Worm (Caenorhabditis elegans) whole organism, young adult: Measurements from ENCODE around the gene D1054.19.

Source experiments
- B0035.1 ChIP-seq: sonication (generic microtip); optimal IDR thresholded peaks from 2 replicates; lab custom pipeline; 2016; ENCODE audit warnings: missing genetic modification characterization, mild to moderate bottlenecking, missing compliant biosample characterization, missing genotype, missing genetic modification reagents
- C06A6.2 ChIP-seq: fragments of 200-800 bp; sonication (Bioruptor generic); conservative IDR thresholded peaks from 2 replicates; pipeline ENCODE4 v1.3.6; 2022; ENCODE audit warnings: missing genetic modification characterization, missing compliant biosample characterization
- C17E4.6 ChIP-seq: fragments of 200-800 bp; sonication (Bioruptor generic); IDR thresholded peaks from 2 replicates; pipeline ENCODE4 v1.3.6; 2022; ENCODE audit warnings: missing genetic modification reagents, missing genetic modification characterization, missing compliant biosample characterization
- F33H1.4 ChIP-seq: fragments of 200-800 bp; sonication (Bioruptor generic); IDR thresholded peaks from 2 replicates; pipeline ENCODE4 v1.3.6; 2022; ENCODE audit warnings: missing genetic modification reagents, missing genetic modification characterization, missing compliant biosample characterization
- T26A5.8 ChIP-seq: sonication (generic microtip); optimal IDR thresholded peaks from 2 replicates; lab custom pipeline; 2016; ENCODE audit warnings: missing genetic modification characterization, missing compliant biosample characterization
- ceh-91 ChIP-seq: fragments of 200-800 bp; sonication (Bioruptor generic); IDR thresholded peaks from 2 replicates; pipeline ENCODE4 v1.3.6; 2022; ENCODE audit warnings: missing genetic modification reagents, missing genetic modification characterization, missing compliant biosample characterization
- hmg-20 ChIP-seq: fragments of 200-800 bp; sonication (Bioruptor generic); IDR thresholded peaks from 2 replicates; pipeline ENCODE4 v1.3.6; 2022; ENCODE audit warnings: missing genetic modification reagents, missing genetic modification characterization, missing compliant biosample characterization
- hrde-1 ChIP-seq: sonication (generic microtip); optimal IDR thresholded peaks from 2 replicates; lab custom pipeline; 2016; ENCODE audit warnings: missing genetic modification characterization, mild to moderate bottlenecking, missing compliant biosample characterization, moderate library complexity, missing genotype, missing genetic modification reagents, borderline replicate concordance
- snpc-4 ChIP-seq, 5 experiments: fragments of 150-350 bp in 1 of 5; sonication (generic microtip) in 4 of 5; optimal IDR thresholded peaks; 2 replicates each; lab custom pipeline; 2014 to 2018; ENCODE audit warnings: missing genetic modification characterization in 5 of 5, missing biosample characterization in 3 of 5, antibody characterized with exemption in 2 of 5, mild to moderate bottlenecking in 2 of 5, missing compliant biosample characterization in 2 of 5, missing genotype in 2 of 5, moderate library complexity in 2 of 5, missing genetic modification reagents in 1 of 5
- unc-62 ChIP-seq: fragments of 150-350 bp; optimal IDR thresholded peaks from 2 replicates; lab custom pipeline; 2014; ENCODE audit warnings: missing biosample characterization, missing genetic modification reagents, missing genetic modification characterization
- ztf-18 ChIP-seq: sonication (generic microtip); optimal IDR thresholded peaks from 2 replicates; lab custom pipeline; 2016; ENCODE audit warnings: missing genotype, mild to moderate bottlenecking, missing genetic modification characterization, missing compliant biosample characterization

DNA sequence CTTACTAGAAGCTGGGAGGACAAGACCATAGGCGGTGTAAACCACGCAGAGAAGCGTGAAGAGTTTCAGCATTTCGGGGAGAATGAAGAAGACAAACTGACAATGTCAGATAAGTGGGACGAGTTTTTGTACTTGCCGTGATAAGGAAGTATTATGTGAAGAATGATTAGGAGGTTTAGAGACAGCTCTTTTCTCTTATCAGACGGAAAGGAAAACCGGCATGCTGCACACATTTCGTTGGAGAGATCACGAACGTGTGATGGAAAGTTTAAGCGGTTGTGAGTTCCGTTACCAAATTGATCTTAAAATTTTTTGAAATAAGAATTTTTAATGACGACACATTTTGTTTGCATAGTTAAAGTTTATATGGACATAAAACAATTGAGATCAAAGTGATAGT, 45.0 kb upstream of the D1054.19 start, which contains the start of gene F28H7.3:
- no peak for TF ChIP-seq unc-62
- no peak for TF ChIP-seq ceh-91 (GFP tag; lab: Robert Waterston, UW)
- TF ChIP-seq ztf-18 (tag; lab: Kevin White, UChicago): no peak
- TF ChIP-seq hrde-1 (tag; lab: Kevin White, UChicago): no peak
- no peak for TF ChIP-seq snpc-4 (GFP tag; optimal IDR thresholded peaks at IDR 0.05; lab: Kevin White, UChicago)
- TF ChIP-seq snpc-4 (tag; optimal IDR thresholded peaks at IDR 0.05; lab: Kevin White, UChicago): no peak
- no peak for TF ChIP-seq C17E4.6 (GFP tag; lab: Robert Waterston, UW)
- TF ChIP-seq B0035.1 (tag; lab: Kevin White, UChicago): no peak
- TF ChIP-seq C06A6.2: no peak
- no peak for TF ChIP-seq F33H1.4 (GFP tag; lab: Robert Waterston, UW)
- no peak for TF ChIP-seq T26A5.8 (tag; lab: Kevin White, UChicago)
- TF ChIP-seq hmg-20 (GFP tag; lab: Robert Waterston, UW): no peak
